Worm (Caenorhabditis elegans) whole organism, early embryonic: Measurements from ENCODE around the gene C07C7.3.

Experiments
- aly-1 ChIP-seq: sonication (generic microtip); optimal IDR thresholded peaks from 2 replicates; lab custom pipeline; 2016; ENCODE audit warnings: missing genetic modification characterization, missing compliant biosample characterization
- ama-1 ChIP-seq: fragments of 150-350 bp; optimal IDR thresholded peaks from 2 replicates; lab custom pipeline; 2014
- ceh-13 ChIP-seq: fragments of 200-800 bp; sonication (Bioruptor generic); optimal IDR thresholded peaks from 2 replicates; lab custom pipeline; 2018; ENCODE audit warnings: mild to moderate bottlenecking, missing genetic modification characterization, missing compliant biosample characterization
- ceh-36 ChIP-seq: sonication (generic microtip); optimal IDR thresholded peaks from 2 replicates; lab custom pipeline; 2016; ENCODE audit warnings: missing genetic modification characterization, inconsistent platforms, missing compliant biosample characterization
- hmbx-1 ChIP-seq: sonication (generic microtip); optimal IDR thresholded peaks from 2 replicates; lab custom pipeline; 2016; ENCODE audit warnings: mild to moderate bottlenecking, missing genetic modification characterization, missing compliant biosample characterization
- hnd-1 ChIP-seq: sonication (generic microtip); optimal IDR thresholded peaks from 2 replicates; lab custom pipeline; 2016; ENCODE audit warnings: missing genetic modification characterization, missing compliant biosample characterization
- pes-1 ChIP-seq: fragments of 200-800 bp; sonication (Bioruptor generic); IDR thresholded peaks from 2 replicates; pipeline ENCODE4 v1.3.6; 2022; ENCODE audit warnings: missing genetic modification reagents, missing genetic modification characterization, missing compliant biosample characterization
- tbx-11 ChIP-seq: fragments of 200-800 bp; sonication (Bioruptor generic); IDR thresholded peaks from 2 replicates; pipeline ENCODE4 v1.3.6; 2022; ENCODE audit warnings: missing genetic modification characterization, missing compliant biosample characterization

DNA sequence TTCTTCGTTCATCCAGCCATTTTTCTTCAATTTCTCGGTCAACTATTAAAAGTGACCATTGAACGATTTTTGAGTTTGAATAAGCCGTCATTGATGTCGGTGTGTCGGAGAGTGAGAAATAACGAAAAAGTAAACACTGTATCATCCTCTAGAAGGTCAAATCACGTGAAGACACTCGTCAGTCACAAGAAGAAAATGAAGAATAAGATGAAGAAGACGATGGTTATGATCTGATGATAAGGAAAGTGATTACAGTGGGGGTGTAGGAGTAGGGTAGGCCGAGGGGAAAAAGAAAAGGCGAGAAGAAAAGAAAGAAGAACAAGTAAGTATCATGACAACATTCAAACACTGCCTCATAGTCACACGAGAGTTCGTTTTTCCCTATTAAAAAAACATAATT is 32.3 kb downstream of the C07C7.3 start:
- TF ChIP-seq ceh-13 (GFP tag; lab: Kevin White, UChicago) (no peak), tbx-11 (no peak), ceh-36 (tag; lab: Kevin White, UChicago) (no peak), aly-1 (no peak), pes-1 (GFP tag; lab: Robert Waterston, UW) (no peak), hnd-1 (tag; lab: Kevin White, UChicago) (no peak), ama-1 (lab: Kevin White, UChicago) (no peak), hmbx-1 (no peak)
